Fruit fly (Drosophila melanogaster) whole organism, adult: ENCODE results near the gene ome.

Experiments
- CG12768 ChIP-seq: fragments of 200-800 bp; sonication (Bioruptor generic); optimal IDR thresholded peaks from 2 replicates; lab custom pipeline; 2017; ENCODE audit warnings: missing biosample characterization, missing genetic modification characterization, mild to moderate bottlenecking, moderate library complexity, missing genetic modification reagents
- CG14711 ChIP-seq: fragments of 200-800 bp; sonication (Bioruptor generic); optimal IDR thresholded peaks from 2 replicates; lab custom pipeline; 2018; ENCODE audit warnings: missing biosample characterization, mild to moderate bottlenecking, missing genetic modification characterization, moderate library complexity
- CG7045 ChIP-seq: fragments of 200-800 bp; sonication (Bioruptor generic); optimal IDR thresholded peaks from 2 replicates; lab custom pipeline; 2017; ENCODE audit warnings: missing biosample characterization, mild to moderate bottlenecking, missing genetic modification characterization
- Clk ChIP-seq: fragments of 200-800 bp; sonication (Bioruptor generic); optimal IDR thresholded peaks from 2 replicates; lab custom pipeline; 2017; ENCODE audit warnings: missing biosample characterization, missing genetic modification characterization
- bab1 ChIP-seq: fragments of 200-800 bp; sonication (Bioruptor generic); optimal IDR thresholded peaks from 3 replicates; lab custom pipeline; 2019; ENCODE audit warnings: missing biosample characterization, mild to moderate bottlenecking, missing genetic modification characterization, moderate library complexity
- cnc ChIP-seq, 2 experiments: fragments of >200 bp; optimal IDR thresholded peaks; 2 replicates each; lab custom pipeline; 2017
- tj ChIP-seq: fragments of 200-800 bp; sonication (Bioruptor generic); optimal IDR thresholded peaks from 3 replicates; lab custom pipeline; 2017; ENCODE audit warnings: missing biosample characterization, mild to moderate bottlenecking, missing genetic modification characterization, moderate library complexity

- TF ChIP-seq Clk (GFP tag; lab: Kevin White, UChicago), result no peak
- TF ChIP-seq tj, result no peak
- no peak for TF ChIP-seq cnc (optimal IDR thresholded peaks at IDR 0.05; lab: Kevin White, UChicago)
- TF ChIP-seq CG12768 (GFP tag; lab: Kevin White, UChicago), result no peak
- no peak for TF ChIP-seq bab1 (GFP tag; lab: Kevin White, UChicago)
- TF ChIP-seq CG14711, result no peak
- TF ChIP-seq CG7045 (GFP tag; lab: Kevin White, UChicago), result no peak
Measured at dm6 chr3L:14705164-14705563, 32.5 kb downstream of the ome start, which contains the start of gene CG13476.
